Fruit fly (Drosophila melanogaster): ENCODE results near the gene hb.

hb gene

DNA sequence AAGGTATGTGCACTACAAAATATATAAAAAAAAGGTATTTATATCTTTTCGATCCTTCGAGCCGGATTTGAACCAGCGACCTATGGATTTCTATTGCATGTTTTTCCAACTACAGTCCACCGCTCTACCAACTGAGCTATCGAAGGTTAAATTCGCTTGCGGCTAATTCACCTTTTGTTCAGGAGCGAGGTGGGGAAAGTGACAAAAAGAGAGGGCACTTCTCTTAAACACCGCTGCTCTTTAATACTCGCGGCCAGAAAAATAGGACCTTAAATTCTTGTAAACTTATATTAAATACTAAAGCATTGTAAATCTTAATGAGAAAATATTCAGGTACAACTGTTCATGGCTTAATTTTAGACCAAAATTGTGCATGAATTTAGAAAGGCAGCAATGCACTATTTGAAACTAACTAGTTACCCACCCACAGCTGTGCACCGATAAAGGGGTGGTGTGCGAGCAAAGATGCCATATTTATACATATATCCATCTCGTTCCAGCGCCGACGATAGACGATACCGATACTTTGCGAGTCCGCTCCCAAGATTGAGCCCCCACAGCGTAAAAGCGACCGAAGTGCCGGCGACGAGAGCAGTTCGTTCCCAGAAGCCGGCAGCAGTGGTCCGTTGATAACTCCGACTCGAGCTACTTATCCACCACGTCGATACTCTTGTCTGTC, 28.5 kb downstream of the hb start (continued):
- TF ChIP-seq z (GFP tag; IDR thresholded peaks at IDR 0.05) (peak; percentile 80; the same call in 2 of the 3 replicates), CG16779 (GFP tag; IDR thresholded peaks at IDR 0.05) (peak; percentile 96), tll (GFP tag; optimal IDR thresholded peaks at IDR 0.05) (peak in 1 of 2 experiments; percentile 64), amos (GFP tag; IDR thresholded peaks at IDR 0.05; ENCODE audit: partially characterized antibody) (peak; percentile 82), Doc2 (GFP tag; IDR thresholded peaks at IDR 0.05) (peak; percentile 55; the same call in 1 of the 2 replicates), sd (tag; optimal IDR thresholded peaks at IDR 0.05) (peak; percentile 92), CG31388 (GFP tag; optimal IDR thresholded peaks at IDR 0.05) (peak; percentile 94), sug (tag; optimal IDR thresholded peaks at IDR 0.05) (peak; percentile 93), trem (tag; optimal IDR thresholded peaks at IDR 0.05) (peak; percentile 96), CG12942 (GFP tag; optimal IDR thresholded peaks at IDR 0.05) (peak; percentile 95), CG8388 (GFP tag; optimal IDR thresholded peaks at IDR 0.05) (peak; percentile 98), CG13624 (GFP tag; optimal IDR thresholded peaks at IDR 0.05) (peak; percentile 98), nom (GFP tag; optimal IDR thresholded peaks at IDR 0.05) (peak; percentile 96), CG31365 (tag; optimal IDR thresholded peaks at IDR 0.05) (peak; percentile 92), usp (GFP tag; optimal IDR thresholded peaks at IDR 0.05) (no peak), Aef1 (GFP tag; IDR thresholded peaks at IDR 0.05) (peak; percentile 91), E2f2 (GFP tag; IDR thresholded peaks at IDR 0.05) (peak; percentile 84), MESR4 (GFP tag; optimal IDR thresholded peaks at IDR 0.05) (peak; percentile 81), CG6689 (GFP tag; IDR thresholded peaks at IDR 0.05) (peak; percentile 97), CG10274 (GFP tag; optimal IDR thresholded peaks at IDR 0.05) (peak; percentile 89), Mad (GFP tag; optimal IDR thresholded peaks at IDR 0.05) (peak; percentile 96), Abd-B (GFP tag; optimal IDR thresholded peaks at IDR 0.05) (peak; percentile 93), dm (GFP tag; optimal IDR thresholded peaks at IDR 0.05) (peak; percentile 92), Fer1 (GFP tag; optimal IDR thresholded peaks at IDR 0.05) (peak; percentile 99), CG8478 (optimal IDR thresholded peaks at IDR 0.05) (no peak), ssp (GFP tag; IDR thresholded peaks at IDR 0.05) (peak; percentile 85), hth (optimal IDR thresholded peaks at IDR 0.05) (no peak), CG2889 (GFP tag; IDR thresholded peaks at IDR 0.05) (peak; percentile 88), Hand (GFP tag; optimal IDR thresholded peaks at IDR 0.05) (peak; percentile 98), CG31441 (GFP tag; IDR thresholded peaks at IDR 0.05) (peak; percentile 98), klu (GFP tag; IDR thresholded peaks at IDR 0.05) (peak; percentile 84), sens-2 (GFP tag; IDR thresholded peaks at IDR 0.05) (peak; percentile 94), Awh (GFP tag; IDR thresholded peaks at IDR 0.05) (peak; percentile 98), inv (GFP tag; IDR thresholded peaks at IDR 0.05; ENCODE audit: partially characterized antibody) (peak; percentile 21), CG7786 (GFP tag; optimal IDR thresholded peaks at IDR 0.05) (peak; percentile 97), CG9876 (GFP tag; optimal IDR thresholded peaks at IDR 0.05) (peak; percentile 86), twi (tag; optimal IDR thresholded peaks at IDR 0.05) (peak; percentile 91), CG15479 (GFP tag; optimal IDR thresholded peaks at IDR 0.05) (peak; percentile 55), tna (GFP tag; IDR thresholded peaks at IDR 0.05; ENCODE audit: partially characterized antibody) (no peak; the same call in none of the 2 replicates), nau (GFP tag; optimal IDR thresholded peaks at IDR 0.05) (peak; percentile 98), CG14014 (GFP tag; IDR thresholded peaks at IDR 0.05) (peak; percentile 96), Neu2 (GFP tag; optimal IDR thresholded peaks at IDR 0.05; ENCODE audit: borderline replicate concordance) (peak; percentile 83), CG13287 (GFP tag; IDR thresholded peaks at IDR 0.05; ENCODE audit: partially characterized antibody) (peak; percentile 75), gsb (GFP tag; IDR thresholded peaks at IDR 0.05) (peak; percentile 87), CG5245 (GFP tag; optimal IDR thresholded peaks at IDR 0.05) (peak; percentile 97), Side (GFP tag; optimal IDR thresholded peaks at IDR 0.05) (peak; percentile 98), CG4360 (GFP tag; IDR thresholded peaks at IDR 0.05) (peak; percentile 86), CG31224 (GFP tag; IDR thresholded peaks at IDR 0.05) (peak; percentile 91), Hr3 (GFP tag; optimal IDR thresholded peaks at IDR 0.05) (peak; percentile 96), sens (GFP tag) (peak; percentile 100)

All from whole organism, embryonic.